Worm (Caenorhabditis elegans) whole organism, midembryonic: Measurements from ENCODE around the gene R09E12.9.

Experiments used
- T22C8.4 ChIP-seq: fragments of 200-800 bp; sonication (Bioruptor generic); IDR thresholded peaks from 2 replicates; pipeline ENCODE4 v1.3.6; 2022; ENCODE audit warnings: missing genetic modification characterization, missing compliant biosample characterization
- klf-2 ChIP-seq: fragments of 200-800 bp; sonication (Bioruptor generic); conservative IDR thresholded peaks from 2 replicates; pipeline ENCODE4 v1.3.6; 2022; ENCODE audit warnings: missing genetic modification reagents, missing genetic modification characterization, missing compliant biosample characterization
- med-1 ChIP-seq: sonication (generic microtip); optimal IDR thresholded peaks from 2 replicates; lab custom pipeline; 2017; ENCODE audit warnings: missing genetic modification characterization, mild to moderate bottlenecking, missing compliant biosample characterization, antibody characterized with exemption, missing genetic modification reagents; ENCODE audit not compliant: insufficient read depth
- tab-1 ChIP-seq: fragments of 200-800 bp; sonication (Bioruptor generic); IDR thresholded peaks from 2 replicates; pipeline ENCODE4 v1.3.6; 2022; ENCODE audit warnings: missing genetic modification characterization, missing compliant biosample characterization
- ztf-23 ChIP-seq: fragments of 200-800 bp; sonication (Bioruptor generic); IDR thresholded peaks from 2 replicates; pipeline ENCODE4 v1.3.6; 2022; ENCODE audit warnings: missing genetic modification reagents, missing genetic modification characterization, missing compliant biosample characterization
- ztf-29 ChIP-seq: fragments of 200-800 bp; sonication (Bioruptor generic); IDR thresholded peaks from 2 replicates; pipeline ENCODE4 v1.3.6; 2022; ENCODE audit warnings: missing genetic modification reagents, missing genetic modification characterization, missing compliant biosample characterization

DNA sequence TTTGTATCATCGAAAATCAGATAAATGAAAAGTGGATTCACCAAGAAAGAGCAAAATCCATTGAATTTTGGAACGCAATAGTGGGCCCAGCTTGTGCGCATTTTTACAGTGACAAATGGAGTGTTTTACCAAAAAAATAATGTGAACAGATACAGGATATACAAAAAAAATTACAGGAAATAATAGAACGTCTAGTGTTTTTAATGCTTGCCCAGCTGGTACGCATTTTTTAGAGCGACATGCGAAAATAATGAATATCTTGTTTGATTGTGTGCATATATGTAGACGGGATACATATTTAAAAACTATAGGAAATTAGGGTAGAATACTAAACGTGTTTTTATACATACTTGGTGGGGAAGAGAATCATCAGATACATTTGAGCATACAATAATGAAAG is 41.2 kb upstream of the R09E12.9 start, which contains the start of gene srj-25:
- TF ChIP-seq tab-1 (GFP tag; lab: Robert Waterston, UW): no peak
- TF ChIP-seq T22C8.4: no peak
- no peak for TF ChIP-seq klf-2 (GFP tag; lab: Robert Waterston, UW)
- TF ChIP-seq med-1 (GFP tag; lab: Kevin White, UChicago): no peak
- TF ChIP-seq ztf-29: no peak
- no peak for TF ChIP-seq ztf-23 (GFP tag; lab: Robert Waterston, UW)
